Fruit fly (Drosophila melanogaster): ENCODE data around the gene CG7420.

Gene CG7420

DNA sequence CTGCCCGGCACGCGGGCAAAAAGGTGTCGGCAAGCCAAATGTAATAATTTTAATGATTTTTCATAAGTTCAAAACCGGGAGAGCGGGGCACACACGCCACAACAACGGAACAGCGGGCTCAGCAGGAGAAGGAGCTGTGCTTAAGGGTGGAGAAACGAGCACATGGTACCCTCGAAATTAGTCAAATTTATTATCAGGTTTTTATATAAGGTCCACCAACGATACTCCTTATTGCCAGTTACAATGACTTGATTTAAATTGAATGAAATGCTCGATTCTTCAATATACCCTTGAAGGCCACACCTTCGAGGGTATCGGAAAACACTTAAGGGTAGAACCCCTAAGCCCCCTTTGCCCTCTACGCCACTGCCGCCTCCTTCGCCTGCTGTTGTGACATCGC, 29.3 kb downstream of the CG7420 start (continued):
- TF ChIP-seq CG1233 (GFP tag; optimal IDR thresholded peaks at IDR 0.05) = no peak
- no peak for TF ChIP-seq CG3065 (GFP tag; optimal IDR thresholded peaks at IDR 0.05)
- peak; percentile 21 for TF ChIP-seq Ssrp (tag; optimal IDR thresholded peaks at IDR 0.05)
- no peak for TF ChIP-seq CG3407 (GFP tag; optimal IDR thresholded peaks at IDR 0.05)
- TF ChIP-seq ftz-f1 (GFP tag; optimal IDR thresholded peaks at IDR 0.05) = no peak
- no peak for TF ChIP-seq trh (GFP tag; optimal IDR thresholded peaks at IDR 0.05)
- TF ChIP-seq ci (GFP tag; IDR thresholded peaks at IDR 0.05) = peak; percentile 59; the same call in 2 of the 3 replicates
- TF ChIP-seq zen (tag; optimal IDR thresholded peaks at IDR 0.05) = peak; percentile 18
- no peak for TF ChIP-seq eyg (GFP tag; optimal IDR thresholded peaks at IDR 0.05)
- TF ChIP-seq CG1024 (GFP tag; IDR thresholded peaks at IDR 0.05) = no peak
- TF ChIP-seq CG14667 (GFP tag; IDR thresholded peaks at IDR 0.05) = peak; percentile 55; the same call in 1 of the 2 replicates
- TF ChIP-seq CG5953 (GFP tag; IDR thresholded peaks at IDR 0.05) = no peak
- TF ChIP-seq scrt (GFP tag; optimal IDR thresholded peaks at IDR 0.05) = no peak
- TF ChIP-seq CG9609 (GFP tag; optimal IDR thresholded peaks at IDR 0.05) = no peak
- TF ChIP-seq HLH3B (GFP tag; IDR thresholded peaks at IDR 0.05) = peak; percentile 69
- no peak for TF ChIP-seq CTCF (GFP tag; optimal IDR thresholded peaks at IDR 0.05)
- TF ChIP-seq ems (GFP tag; optimal IDR thresholded peaks at IDR 0.05) = no peak
- no peak for TF ChIP-seq Oaz (GFP tag; IDR thresholded peaks at IDR 0.05)
- no peak for TF ChIP-seq nom (GFP tag; optimal IDR thresholded peaks at IDR 0.05)
- TF ChIP-seq ab (GFP tag; optimal IDR thresholded peaks at IDR 0.05) = no peak
- no peak for TF ChIP-seq CG43689 (GFP tag; IDR thresholded peaks at IDR 0.05)
- TF ChIP-seq sima (GFP tag; optimal IDR thresholded peaks at IDR 0.05) = no peak
- TF ChIP-seq CG3838 (GFP tag; optimal IDR thresholded peaks at IDR 0.05) = no peak
- no peak for TF ChIP-seq fd3F (GFP tag; optimal IDR thresholded peaks at IDR 0.05)
- TF ChIP-seq tap (tag; optimal IDR thresholded peaks at IDR 0.05) = no peak
- TF ChIP-seq Stat92E (GFP tag; optimal IDR thresholded peaks at IDR 0.05) = no peak
- no peak for TF ChIP-seq CG6272 (GFP tag; IDR thresholded peaks at IDR 0.05)
- TF ChIP-seq hb (GFP tag; IDR thresholded peaks at IDR 0.05; ENCODE audit: partially characterized antibody) = no peak
- TF ChIP-seq Scr (GFP tag; IDR thresholded peaks at IDR 0.05; ENCODE audit: partially characterized antibody) = no peak
- TF ChIP-seq MESR4 (GFP tag; optimal IDR thresholded peaks at IDR 0.05) = no peak
- peak; percentile 36 for TF ChIP-seq CG6254 (GFP tag; optimal IDR thresholded peaks at IDR 0.05)
- no peak for TF ChIP-seq cg (GFP tag; optimal IDR thresholded peaks at IDR 0.05)
- no peak for TF ChIP-seq caup (GFP tag; optimal IDR thresholded peaks at IDR 0.05; ENCODE audit: severe bottlenecking)
- no peak for TF ChIP-seq CG16863 (GFP tag; optimal IDR thresholded peaks at IDR 0.05)
- no peak for TF ChIP-seq CG30431 (GFP tag; optimal IDR thresholded peaks at IDR 0.05)
- TF ChIP-seq esg (GFP tag; conservative IDR thresholded peaks at IDR 0.05) = peak; percentile 37; the same call in 1 of the 2 replicates
- TF ChIP-seq insv (GFP tag; optimal IDR thresholded peaks at IDR 0.05) = no peak
- no peak for TF ChIP-seq B-H2 (GFP tag; optimal IDR thresholded peaks at IDR 0.05)
- no peak for TF ChIP-seq hth (optimal IDR thresholded peaks at IDR 0.05)
- no peak for TF ChIP-seq da (GFP tag; optimal IDR thresholded peaks at IDR 0.05)
- TF ChIP-seq CG11093 (GFP tag; IDR thresholded peaks at IDR 0.05) = 0 out of 3 replicates have a peak, but pooled peaks have one; percentile 48
- no peak for TF ChIP-seq gcm2 (GFP tag; optimal IDR thresholded peaks at IDR 0.05)
- no peak for TF ChIP-seq exex (tag; optimal IDR thresholded peaks at IDR 0.05)
- no peak for TF ChIP-seq gfzf (GFP tag; optimal IDR thresholded peaks at IDR 0.05)
- TF ChIP-seq toy (GFP tag; IDR thresholded peaks at IDR 0.05) = no peak
- TF ChIP-seq CG15073 (GFP tag; optimal IDR thresholded peaks at IDR 0.05) = no peak
- TF ChIP-seq sqz (GFP tag; optimal IDR thresholded peaks at IDR 0.05) = no peak
- TF ChIP-seq schlank (tag; optimal IDR thresholded peaks at IDR 0.05) = no peak
- TF ChIP-seq CG3847 (GFP tag; IDR thresholded peaks at IDR 0.05) = 0 out of 2 replicates have a peak, but pooled peaks have one; percentile 12
- TF ChIP-seq CG7556 (GFP tag; optimal IDR thresholded peaks at IDR 0.05) = peak; percentile 45
- TF ChIP-seq CG10209 (GFP tag; optimal IDR thresholded peaks at IDR 0.05) = no peak
- TF ChIP-seq fd102C (GFP tag; optimal IDR thresholded peaks at IDR 0.05) = no peak

Measured in whole organism, embryonic.